Fruit fly (Drosophila melanogaster): Measurements from ENCODE around the gene Gnpnat.
A peak's percentile ranks its signal among the peaks of the same experiment; 100 is the strongest.

Gene Gnpnat

DNA sequence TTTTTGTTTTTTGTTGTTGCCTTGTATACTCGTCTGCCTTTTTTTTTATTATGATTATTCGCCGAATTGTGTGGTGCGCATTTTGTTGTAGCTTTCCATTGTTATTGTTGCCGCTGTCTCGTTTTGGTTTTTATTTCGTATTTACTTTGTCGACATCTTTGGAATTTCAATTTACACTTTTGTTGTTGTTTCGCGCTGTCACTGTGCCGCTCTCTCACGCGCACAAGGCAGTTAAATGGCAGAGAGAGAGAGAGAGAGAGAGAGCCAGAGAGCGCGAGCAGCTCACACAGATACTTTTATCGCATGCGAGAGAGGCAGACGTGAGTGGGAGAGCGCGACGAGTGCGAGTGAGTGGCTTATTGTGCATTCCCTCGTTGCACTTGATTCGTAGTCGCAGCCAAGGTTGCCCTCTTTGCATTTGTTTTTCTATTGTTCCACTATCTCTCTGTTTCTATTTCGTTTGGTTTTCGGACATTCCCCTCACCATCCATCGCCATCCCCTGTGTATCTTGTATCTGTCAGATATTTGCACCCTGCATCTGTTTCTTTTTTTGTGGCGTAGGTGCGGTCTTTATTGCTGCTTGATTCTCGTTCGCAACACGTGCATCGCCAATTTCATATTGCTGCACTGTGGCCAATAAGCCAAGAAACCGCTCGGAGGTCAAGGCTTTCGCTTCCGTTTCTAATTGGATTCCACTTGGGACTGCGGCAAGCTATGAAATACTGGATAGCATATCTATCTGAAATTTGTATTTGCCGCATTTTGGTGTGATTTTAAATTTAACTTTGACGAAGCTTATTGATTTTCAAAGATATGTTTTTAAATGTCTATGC, 36.5 kb downstream of the Gnpnat start (continued):
- TF ChIP-seq so (GFP tag; IDR thresholded peaks at IDR 0.05) (peak; percentile 47; the same call in 2 of the 3 replicates), CG2889 (GFP tag; IDR thresholded peaks at IDR 0.05) (no peak), kah (GFP tag; optimal IDR thresholded peaks at IDR 0.05) (peak; percentile 20), bigmax (GFP tag; optimal IDR thresholded peaks at IDR 0.05) (no peak), unpg (GFP tag; optimal IDR thresholded peaks at IDR 0.05) (peak; percentile 30), bsh (GFP tag; optimal IDR thresholded peaks at IDR 0.05) (peak in 1 of 2 experiments; percentile 9), CG13296 (GFP tag; optimal IDR thresholded peaks at IDR 0.05) (peak; percentile 18), tap (tag; optimal IDR thresholded peaks at IDR 0.05) (peak; percentile 6), E2f2 (GFP tag; IDR thresholded peaks at IDR 0.05) (0 out of 2 replicates have a peak, but pooled peaks have one; percentile 17), Stat92E (GFP tag; optimal IDR thresholded peaks at IDR 0.05) (peak in 1 of 3 experiments; percentile 15), wor (GFP tag; IDR thresholded peaks at IDR 0.05) (no peak), run (tag; optimal IDR thresholded peaks at IDR 0.05) (peak; percentile 24), CG8359 (GFP tag; optimal IDR thresholded peaks at IDR 0.05; ENCODE audit: borderline replicate concordance) (peak; percentile 20), psq (GFP tag; optimal IDR thresholded peaks at IDR 0.05) (peak; percentile 66), vvl (GFP tag; IDR thresholded peaks at IDR 0.05) (peak; percentile 43; the same call in 1 of the 2 replicates), CG12071 (GFP tag; optimal IDR thresholded peaks at IDR 0.05) (peak; percentile 29), CG11696 (GFP tag; IDR thresholded peaks at IDR 0.05) (0 out of 2 replicates have a peak, but pooled peaks have one; percentile 21), CG4360 (GFP tag; IDR thresholded peaks at IDR 0.05) (peak; percentile 91), sob (GFP tag; IDR thresholded peaks at IDR 0.05) (no peak), CG6813 (GFP tag; optimal IDR thresholded peaks at IDR 0.05) (no peak), CG15514 (GFP tag; optimal IDR thresholded peaks at IDR 0.05) (peak; percentile 95), dimm (GFP tag; IDR thresholded peaks at IDR 0.05) (no peak), CG4820 (GFP tag; optimal IDR thresholded peaks at IDR 0.05) (no peak), CG30020 (tag; optimal IDR thresholded peaks at IDR 0.05) (no peak), CG7745 (tag; optimal IDR thresholded peaks at IDR 0.05) (peak; percentile 8), MESR4 (GFP tag; optimal IDR thresholded peaks at IDR 0.05) (no peak), Opbp (GFP tag; IDR thresholded peaks at IDR 0.05; ENCODE audit: partially characterized antibody) (no peak), ci (GFP tag; IDR thresholded peaks at IDR 0.05) (peak; percentile 57; the same call in 1 of the 3 replicates), YL-1 (GFP tag; optimal IDR thresholded peaks at IDR 0.05) (peak; percentile 8), CG10959 (GFP tag; IDR thresholded peaks at IDR 0.05) (no peak), toy (GFP tag; IDR thresholded peaks at IDR 0.05) (no peak), CG32532 (GFP tag; IDR thresholded peaks at IDR 0.05) (peak; percentile 53; the same call in 1 of the 2 replicates), PHDP (tag; optimal IDR thresholded peaks at IDR 0.05) (peak; percentile 4), CG14441 (GFP tag; IDR thresholded peaks at IDR 0.05) (no peak), cg (GFP tag; optimal IDR thresholded peaks at IDR 0.05) (peak; percentile 82), CG13287 (GFP tag; IDR thresholded peaks at IDR 0.05; ENCODE audit: partially characterized antibody) (peak; percentile 50; the same call in 1 of the 2 replicates), sna (GFP tag; IDR thresholded peaks at IDR 0.05; ENCODE audit: partially characterized antibody) (0 out of 2 replicates have a peak, but pooled peaks have one; percentile 47), ewg (GFP tag; optimal IDR thresholded peaks at IDR 0.05) (no peak), Med (GFP tag) (no peak), pfk (GFP tag; optimal IDR thresholded peaks at IDR 0.05) (peak; percentile 48), Dp (GFP tag; optimal IDR thresholded peaks at IDR 0.05) (no peak), rib (GFP tag; IDR thresholded peaks at IDR 0.05) (no peak), yki (optimal IDR thresholded peaks at IDR 0.05) (peak; percentile 100), mld (GFP tag; IDR thresholded peaks at IDR 0.05; ENCODE audit: partially characterized antibody) (peak; percentile 30; the same call in 1 of the 3 replicates)
